Fruit fly (Drosophila melanogaster): ENCODE results near the gene TwdlZ.

- TF ChIP-seq ovo (GFP tag; optimal IDR thresholded peaks at IDR 0.05), result no peak
- TF ChIP-seq Clk (GFP tag; optimal IDR thresholded peaks at IDR 0.05), result no peak
- no peak for TF ChIP-seq cic (GFP tag; optimal IDR thresholded peaks at IDR 0.05)
- TF ChIP-seq bab1 (GFP tag; optimal IDR thresholded peaks at IDR 0.05), result no peak
Measured at dm6 chrX:16783141-16783715, 45.2 kb downstream of the TwdlZ start, which contains the start of gene if.
